Worm (Caenorhabditis elegans) whole organism, midembryonic: ENCODE measurements around the gene djr-1.2.

Experiments used
- T22C8.4 ChIP-seq: fragments of 200-800 bp; sonication (Bioruptor generic); IDR thresholded peaks from 2 replicates; pipeline ENCODE4 v1.3.6; 2022; ENCODE audit warnings: missing genetic modification characterization, missing compliant biosample characterization
- flt-1 ChIP-seq: fragments of 200-800 bp; sonication (Bioruptor generic); IDR thresholded peaks from 2 replicates; pipeline ENCODE4 v1.3.6; 2022; ENCODE audit warnings: missing genetic modification characterization, missing compliant biosample characterization
- klf-2 ChIP-seq: fragments of 200-800 bp; sonication (Bioruptor generic); conservative IDR thresholded peaks from 2 replicates; pipeline ENCODE4 v1.3.6; 2022; ENCODE audit warnings: missing genetic modification reagents, missing genetic modification characterization, missing compliant biosample characterization
- ztf-23 ChIP-seq: fragments of 200-800 bp; sonication (Bioruptor generic); IDR thresholded peaks from 2 replicates; pipeline ENCODE4 v1.3.6; 2022; ENCODE audit warnings: missing genetic modification reagents, missing genetic modification characterization, missing compliant biosample characterization

DNA sequence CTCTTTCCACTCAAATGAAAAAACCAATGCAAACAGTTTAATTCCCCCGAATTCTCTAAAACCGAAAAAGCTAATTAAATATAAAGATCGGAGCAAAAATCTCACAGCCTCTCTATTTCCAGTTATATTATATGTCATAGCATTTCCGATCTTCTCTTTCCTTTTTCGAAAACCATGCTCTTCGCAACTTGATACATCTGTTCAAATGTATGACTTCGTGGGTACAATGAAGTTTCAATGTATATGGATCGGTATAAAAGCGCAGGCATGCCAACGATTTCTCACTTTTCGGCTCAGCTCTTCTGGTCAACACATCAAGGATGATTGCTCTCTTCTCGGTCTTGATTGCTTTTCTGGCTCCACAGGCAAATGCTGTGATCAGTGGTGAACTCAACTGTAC lies 8.8 kb downstream of the djr-1.2 start, which contains the start of gene phat-7:
- TF ChIP-seq flt-1 (GFP tag; lab: Robert Waterston, UW) (no peak), ztf-23 (no peak), T22C8.4 (no peak), klf-2 (GFP tag; lab: Robert Waterston, UW) (no peak)
